Fruit fly (Drosophila melanogaster) whole organism, larva: ENCODE measurements around the gene ND-15.

Experiments used
- noc ChIP-seq: fragments of 200-800 bp; sonication (Bioruptor generic); optimal IDR thresholded peaks from 3 replicates; lab custom pipeline; 2019; ENCODE audit warnings: missing biosample characterization, mild to moderate bottlenecking, missing genetic modification characterization, moderate library complexity

The ND-15 gene

dm6 chr2L:161453-162175, 47.1 kb downstream of the ND-15 start:
- peak; percentile 39 for TF ChIP-seq noc (tag; lab: Kevin White, UChicago)

- no peak for TF ChIP-seq noc (tag; lab: Kevin White, UChicago)
Measured at dm6 chr2L:162208-162607, 47.7 kb downstream of the ND-15 start.

dm6 chr2L:163229-163628, 48.7 kb downstream of the ND-15 start:
- TF ChIP-seq noc (tag; lab: Kevin White, UChicago) = peak; percentile 12

- no peak for TF ChIP-seq noc (tag; lab: Kevin White, UChicago)
Measured at dm6 chr2L:165253-165890, 50.8 kb downstream of the ND-15 start.

dm6 chr2L:166115-167069, 51.9 kb downstream of the ND-15 start:
- peak; percentile 93 for TF ChIP-seq noc (tag; lab: Kevin White, UChicago)

- TF ChIP-seq noc (tag; lab: Kevin White, UChicago) = no peak
Measured at dm6 chr2L:168270-168901, 53.9 kb downstream of the ND-15 start.

dm6 chr2L:170383-170782, 55.9 kb downstream of the ND-15 start:
- peak; percentile 27 for TF ChIP-seq noc (tag; lab: Kevin White, UChicago)

- TF ChIP-seq noc (tag; lab: Kevin White, UChicago) = no peak
Measured at dm6 chr2L:171499-172250, 57.1 kb downstream of the ND-15 start.

dm6 chr2L:175727-176126, 61.2 kb downstream of the ND-15 start:
- no peak for TF ChIP-seq noc (tag; lab: Kevin White, UChicago)

dm6 chr2L:179119-179518, 64.6 kb downstream of the ND-15 start:
- no peak for TF ChIP-seq noc (tag; lab: Kevin White, UChicago)

- no peak for TF ChIP-seq noc (tag; lab: Kevin White, UChicago)
Measured at dm6 chr2L:181020-181419, 66.5 kb downstream of the ND-15 start.

- no peak for TF ChIP-seq noc (tag; lab: Kevin White, UChicago)
Measured at dm6 chr2L:182360-183144, 68.0 kb downstream of the ND-15 start.

- TF ChIP-seq noc (tag; lab: Kevin White, UChicago) = no peak
Measured at dm6 chr2L:195668-196067, 81.1 kb downstream of the ND-15 start.

dm6 chr2L:203529-204127, 89.1 kb downstream of the ND-15 start, which contains the start of gene mRpL10:
TSS of gene mRpL10 (plus strand) at chr2L:203779.
- TF ChIP-seq noc (tag; lab: Kevin White, UChicago) = no peak
